Worm (Caenorhabditis elegans): Measurements from ENCODE around the gene skn-1.

skn-1 gene

ce11 chrIV:5607343-5607742 is 52.8 kb downstream of the skn-1 start (continued):
- TF ChIP-seq lin-14 (GFP tag; optimal IDR thresholded peaks at IDR 0.05): peak; percentile 98
- TF ChIP-seq lin-13 (GFP tag; optimal IDR thresholded peaks at IDR 0.05): no peak
- TF ChIP-seq ceh-8 (GFP tag; optimal IDR thresholded peaks at IDR 0.05): peak; percentile 18
- TF ChIP-seq irx-1 (tag; optimal IDR thresholded peaks at IDR 0.05): peak; percentile 56
- TF ChIP-seq isw-1 (GFP tag; IDR thresholded peaks at IDR 0.05): peak; percentile 25; the same call in 1 of the 2 replicates
- TF ChIP-seq C16A3.4 (tag; optimal IDR thresholded peaks at IDR 0.05): peak; percentile 64
- peak; percentile 31 for TF ChIP-seq jun-1 (tag; optimal IDR thresholded peaks at IDR 0.05)

ce11 chrIV:5605225-5605624 is 55.0 kb downstream of the skn-1 start:
- no peak for TF ChIP-seq rnt-1 (tag; optimal IDR thresholded peaks at IDR 0.05)
- TF ChIP-seq blmp-1 (tag; optimal IDR thresholded peaks at IDR 0.05): peak; percentile 67
- no peak for TF ChIP-seq ceh-63 (GFP tag; optimal IDR thresholded peaks at IDR 0.05)

ce11 chrIV:5604465-5604864 is 55.7 kb downstream of the skn-1 start:
- TF ChIP-seq ces-1 (GFP tag; optimal IDR thresholded peaks at IDR 0.05) (no peak), ceh-82 (tag; optimal IDR thresholded peaks at IDR 0.05) (peak in 1 of 3 experiments; percentile 29), ztf-11 (tag; optimal IDR thresholded peaks at IDR 0.05) (no peak), mep-1 (tag; optimal IDR thresholded peaks at IDR 0.05) (peak; percentile 61), skn-1 (tag; optimal IDR thresholded peaks at IDR 0.05) (peak; percentile 56), unc-86 (tag; optimal IDR thresholded peaks at IDR 0.05) (no peak), nhr-84 (tag; optimal IDR thresholded peaks at IDR 0.05) (no peak), nhr-85 (tag) (no peak), sox-4 (tag; optimal IDR thresholded peaks at IDR 0.05) (peak; percentile 39), nhr-12 (tag; optimal IDR thresholded peaks at IDR 0.05) (no peak), isw-1 (GFP tag; IDR thresholded peaks at IDR 0.05) (peak; percentile 5; the same call in 1 of the 2 replicates), xbp-1 (tag; optimal IDR thresholded peaks at IDR 0.05) (peak; percentile 70), elt-3 (tag; optimal IDR thresholded peaks at IDR 0.05) (no peak), C04F5.9 (tag; optimal IDR thresholded peaks at IDR 0.05) (no peak), zip-4 (GFP tag; optimal IDR thresholded peaks at IDR 0.05) (no peak), zag-1 (tag; optimal IDR thresholded peaks at IDR 0.05) (no peak), tlp-1 (tag; optimal IDR thresholded peaks at IDR 0.05) (no peak), nhr-19 (GFP tag; conservative IDR thresholded peaks at IDR 0.05) (peak; percentile 52), fkh-8 (tag; optimal IDR thresholded peaks at IDR 0.05) (peak; percentile 87), nhr-76 (tag; optimal IDR thresholded peaks at IDR 0.05) (no peak), mab-9 (GFP tag; IDR thresholded peaks at IDR 0.05) (peak; percentile 33; the same call in 1 of the 2 replicates), lsy-2 (tag; optimal IDR thresholded peaks at IDR 0.05) (peak; percentile 68 to 78), fkh-10 (GFP tag; optimal IDR thresholded peaks at IDR 0.05) (peak; percentile 26), sup-37 (GFP tag; optimal IDR thresholded peaks at IDR 0.05) (peak; percentile 32), jun-1 (tag; optimal IDR thresholded peaks at IDR 0.05) (peak; percentile 27), unc-130 (tag; optimal IDR thresholded peaks at IDR 0.05) (no peak), Y116A8C.19 (tag; optimal IDR thresholded peaks at IDR 0.05; ENCODE audit: borderline replicate concordance) (no peak), elt-2 (tag; optimal IDR thresholded peaks at IDR 0.05) (peak; percentile 68), dsc-1 (tag; optimal IDR thresholded peaks at IDR 0.05) (peak; percentile 2), lin-35 (GFP tag; optimal IDR thresholded peaks at IDR 0.05) (peak in 1 of 2 experiments; percentile 57), F16B12.6 (tag; optimal IDR thresholded peaks at IDR 0.05) (no peak), nhr-11 (tag; optimal IDR thresholded peaks at IDR 0.05) (peak; percentile 55), ceh-8 (GFP tag; optimal IDR thresholded peaks at IDR 0.05) (peak; percentile 73), unc-30 (tag; optimal IDR thresholded peaks at IDR 0.05) (no peak), egl-13 (tag; optimal IDR thresholded peaks at IDR 0.05) (peak; percentile 73), nhr-237 (tag; optimal IDR thresholded peaks at IDR 0.05) (peak; percentile 2), blmp-1 (tag; optimal IDR thresholded peaks at IDR 0.05) (no peak), nhr-71 (tag; optimal IDR thresholded peaks at IDR 0.05) (peak; percentile 92), C16A3.4 (tag; optimal IDR thresholded peaks at IDR 0.05) (peak; percentile 72), C34B4.2 (tag; optimal IDR thresholded peaks at IDR 0.05) (no peak), efl-3 (GFP tag; optimal IDR thresholded peaks at IDR 0.05) (no peak), sptf-1 (tag; optimal IDR thresholded peaks at IDR 0.05) (no peak), lir-3 (tag; optimal IDR thresholded peaks at IDR 0.05; ENCODE audit: poor library complexity) (peak; percentile 29), pax-3 (tag; optimal IDR thresholded peaks at IDR 0.05) (peak; percentile 86)
